Worm (Caenorhabditis elegans): ENCODE data around the gene algn-14.

Gene algn-14

ce11 chrIV:3803252-3803651 lies at the start of gene algn-14, which contains the start of gene M02B7.2 (continued):
- TF ChIP-seq mel-28 (tag; optimal IDR thresholded peaks at IDR 0.05; ENCODE audit: borderline replicate concordance) = no peak
- TF ChIP-seq bed-2 (GFP tag; IDR thresholded peaks at IDR 0.05) = no peak
- TF ChIP-seq ceh-27 (GFP tag; optimal IDR thresholded peaks at IDR 0.05) = peak; percentile 37
- TF ChIP-seq ztf-25 (GFP tag; IDR thresholded peaks at IDR 0.05) = 0 out of 2 replicates have a peak, but pooled peaks have one; percentile 40
- no peak for TF ChIP-seq F57C9.4 (tag; optimal IDR thresholded peaks at IDR 0.05)
- 0 out of 2 replicates have a peak, but pooled peaks have one; percentile 44 for TF ChIP-seq ceh-100 (GFP tag; IDR thresholded peaks at IDR 0.05)
- TF ChIP-seq unc-130 (GFP tag; optimal IDR thresholded peaks at IDR 0.05) = peak; percentile 71
- TF ChIP-seq rec-8 (tag; optimal IDR thresholded peaks at IDR 0.05) = peak in 1 of 2 experiments; percentile 1
- no peak for TF ChIP-seq atf-7 (tag; optimal IDR thresholded peaks at IDR 0.05)

ce11 chrIV:3848985-3849384 lies 45.8 kb upstream of the algn-14 start:
- TF ChIP-seq ets-4 (GFP tag; optimal IDR thresholded peaks at IDR 0.05) = no peak
- no peak for TF ChIP-seq F57A8.1 (GFP tag; optimal IDR thresholded peaks at IDR 0.05)
- no peak for TF ChIP-seq lin-26 (GFP tag; IDR thresholded peaks at IDR 0.05)
- no peak for TF ChIP-seq unc-62 (GFP tag; optimal IDR thresholded peaks at IDR 0.05)
- no peak for TF ChIP-seq mcd-1 (GFP tag; IDR thresholded peaks at IDR 0.05)
- no peak for TF ChIP-seq attf-3 (GFP tag; conservative IDR thresholded peaks at IDR 0.05)
- no peak for TF ChIP-seq madf-6 (GFP tag; IDR thresholded peaks at IDR 0.05)
- no peak for TF ChIP-seq Y79H2A.3 (GFP tag; conservative IDR thresholded peaks at IDR 0.05)
- TF ChIP-seq snpc-4 (GFP tag; optimal IDR thresholded peaks at IDR 0.05) = no peak
- no peak for TF ChIP-seq snpc-4 (tag; optimal IDR thresholded peaks at IDR 0.05)
- TF ChIP-seq let-526 (GFP tag; IDR thresholded peaks at IDR 0.05) = no peak
- TF ChIP-seq let-607 (tag; optimal IDR thresholded peaks at IDR 0.05) = no peak
- TF ChIP-seq lin-40 (tag; optimal IDR thresholded peaks at IDR 0.05) = no peak
- no peak for TF ChIP-seq Y56A3A.18 (GFP tag; IDR thresholded peaks at IDR 0.05)
- no peak for TF ChIP-seq lir-1 (GFP tag; conservative IDR thresholded peaks at IDR 0.05)
- no peak for TF ChIP-seq D2030.7 (GFP tag; IDR thresholded peaks at IDR 0.05)

DNA sequence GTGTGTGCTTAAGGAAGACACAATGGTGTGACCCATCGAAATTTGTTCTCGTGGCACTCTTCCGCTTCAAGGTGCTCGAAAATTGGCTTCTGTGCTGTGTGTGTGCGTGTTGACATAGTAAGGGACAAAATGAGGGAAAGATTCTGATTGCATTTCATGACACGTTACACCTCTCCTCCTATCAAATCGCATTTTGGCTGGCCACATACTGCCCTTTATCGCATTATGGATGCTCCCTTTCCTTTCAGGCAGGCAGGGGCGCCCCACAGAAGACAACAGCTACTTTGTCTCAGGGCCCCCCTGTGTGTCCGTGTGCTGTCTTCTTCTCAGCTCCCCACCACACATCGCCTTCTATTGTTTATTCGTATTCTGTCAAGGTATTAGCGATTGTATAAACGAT lies 44.3 kb upstream of the algn-14 start:
- TF ChIP-seq sptf-2 (GFP tag; optimal IDR thresholded peaks at IDR 0.05) = no peak
- no peak for TF ChIP-seq fkh-3 (tag; optimal IDR thresholded peaks at IDR 0.05)
- no peak for TF ChIP-seq egl-44 (GFP tag; IDR thresholded peaks at IDR 0.05)
- 0 out of 2 replicates have a peak, but pooled peaks have one; percentile 19 for TF ChIP-seq madf-3 (GFP tag; IDR thresholded peaks at IDR 0.05)
- no peak for TF ChIP-seq Y67H2A.10 (GFP tag; conservative IDR thresholded peaks at IDR 0.05)
- TF ChIP-seq zfh-2 (GFP tag; conservative IDR thresholded peaks at IDR 0.05) = peak; percentile 40; the same call in 1 of the 2 replicates
- no peak for TF ChIP-seq bed-2 (GFP tag; IDR thresholded peaks at IDR 0.05)

DNA sequence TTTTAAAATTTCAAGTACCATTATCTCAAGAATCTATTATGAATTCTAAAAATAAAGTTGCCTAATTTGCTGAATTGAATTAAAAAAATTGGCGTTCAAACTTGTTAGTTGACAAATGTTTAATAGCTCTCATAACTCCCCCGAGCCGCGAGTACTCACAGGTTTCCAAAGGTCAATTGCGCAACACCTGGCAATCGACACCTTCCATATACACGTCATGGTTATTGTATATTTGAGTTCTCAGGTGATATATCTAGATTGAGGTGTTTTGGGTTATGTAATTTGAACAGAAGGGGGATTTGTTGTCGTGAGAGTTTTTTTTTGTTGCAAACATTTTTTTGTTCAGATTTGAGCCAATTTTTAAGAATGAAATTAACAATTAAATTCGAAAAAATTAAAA lies 41.4 kb upstream of the algn-14 start:
- TF ChIP-seq F52B5.7 (tag; optimal IDR thresholded peaks at IDR 0.05) (no peak), cebp-1 (GFP tag; IDR thresholded peaks at IDR 0.05) (no peak), cebp-1 (tag; optimal IDR thresholded peaks at IDR 0.05) (no peak), nfyb-1 (GFP tag; IDR thresholded peaks at IDR 0.05) (no peak), madf-10 (tag; optimal IDR thresholded peaks at IDR 0.05) (no peak), lin-40 (tag; optimal IDR thresholded peaks at IDR 0.05) (no peak), attf-6 (GFP tag; IDR thresholded peaks at IDR 0.05) (no peak), bed-1 (GFP tag; IDR thresholded peaks at IDR 0.05) (no peak), aptf-3 (GFP tag; IDR thresholded peaks at IDR 0.05) (no peak), B0019.2 (GFP tag; conservative IDR thresholded peaks at IDR 0.05) (no peak), ccch-3 (GFP tag; optimal IDR thresholded peaks at IDR 0.05) (no peak), die-1 (tag; optimal IDR thresholded peaks at IDR 0.05) (no peak), C17E4.6 (GFP tag; IDR thresholded peaks at IDR 0.05) (no peak), egl-18 (GFP tag; IDR thresholded peaks at IDR 0.05) (no peak), Y53F4B.3 (GFP tag; IDR thresholded peaks at IDR 0.05) (no peak), ets-4 (GFP tag; optimal IDR thresholded peaks at IDR 0.05) (no peak), ceh-91 (GFP tag; IDR thresholded peaks at IDR 0.05) (no peak)
